Fruit fly (Drosophila melanogaster) whole organism, embryonic: ENCODE results near the gene CG6195.

Source experiments
- CG15479 ChIP-seq: fragments of 200-800 bp; sonication (Bioruptor generic); optimal IDR thresholded peaks from 3 replicates; lab custom pipeline; 2019; ENCODE audit warnings: missing biosample characterization, mild to moderate bottlenecking, missing genetic modification characterization, moderate library complexity
- CG33557 ChIP-seq: fragments of 200-800 bp; sonication (Bioruptor generic); optimal IDR thresholded peaks from 2 replicates; lab custom pipeline; 2019; ENCODE audit warnings: missing biosample characterization, mild to moderate bottlenecking, missing genetic modification characterization, moderate library complexity
- CG6654 ChIP-seq: fragments of 200-800 bp; sonication (Bioruptor generic); optimal IDR thresholded peaks from 2 replicates; lab custom pipeline; 2017; ENCODE audit warnings: missing biosample characterization, mild to moderate bottlenecking, missing genetic modification characterization
- ara ChIP-seq: fragments of 200-800 bp; sonication (Bioruptor generic); IDR thresholded peaks from 2 replicates; pipeline ENCODE4 v1.3.6; 2022; ENCODE audit warnings: missing biosample characterization, missing genetic modification characterization
- ems ChIP-seq: fragments of 200-800 bp; sonication (Bioruptor generic); optimal IDR thresholded peaks from 3 replicates; lab custom pipeline; 2016; ENCODE audit warnings: missing biosample characterization, missing genetic modification characterization
- gce ChIP-seq: fragments of 200-800 bp; sonication (Bioruptor generic); IDR thresholded peaks from 3 replicates; pipeline ENCODE4 v1.3.6; 2022; ENCODE audit warnings: missing biosample characterization, missing genetic modification characterization
- h ChIP-seq: fragments of >200 bp; optimal IDR thresholded peaks from 2 replicates; lab custom pipeline; 2017
- mirr ChIP-seq: fragments of 200-800 bp; sonication (Bioruptor generic); optimal IDR thresholded peaks from 3 replicates; lab custom pipeline; 2018; ENCODE audit warnings: missing biosample characterization, mild to moderate bottlenecking, missing genetic modification characterization
- salm ChIP-seq: fragments of 200-800 bp; sonication (Bioruptor generic); optimal IDR thresholded peaks from 2 replicates; lab custom pipeline; 2018; ENCODE audit warnings: missing biosample characterization, mild to moderate bottlenecking, missing genetic modification characterization
- sug ChIP-seq: fragments of 200-800 bp; optimal IDR thresholded peaks from 2 replicates; lab custom pipeline; 2019; ENCODE audit warnings: missing biosample characterization, mild to moderate bottlenecking, missing genetic modification characterization, moderate library complexity
- unpg ChIP-seq: fragments of 200-800 bp; sonication (Bioruptor generic); optimal IDR thresholded peaks from 3 replicates; lab custom pipeline; 2018; ENCODE audit warnings: missing biosample characterization, mild to moderate bottlenecking, missing genetic modification characterization, moderate library complexity

- TF ChIP-seq ara (GFP tag; lab: Robert Waterston, UW) (peak; percentile 67; the same call in 1 of the 2 replicates), salm (peak; percentile 67), gce (GFP tag; lab: Robert Waterston, UW) (peak; percentile 54; the same call in 1 of the 3 replicates), CG6654 (GFP tag; lab: Kevin White, UChicago) (peak; percentile 41), sug (tag; lab: Kevin White, UChicago) (peak; percentile 71), unpg (peak; percentile 85), ems (peak; percentile 81), mirr (peak; percentile 52), CG33557 (GFP tag; lab: Kevin White, UChicago) (no peak), CG15479 (GFP tag; lab: Kevin White, UChicago) (no peak), h (lab: Kevin White, UChicago) (no peak)
Observed at dm6 chr3R:19671223-19671991, 23.2 kb upstream of the CG6195 start, which contains the start of gene Naam.
